Fruit fly (Drosophila melanogaster): Measurements from ENCODE around the gene CG32801.
A peak's percentile ranks its signal among the peaks of the same experiment; 100 is the strongest.

Gene CG32801

dm6 chrX:1947900-1948374 lies 45.0 kb upstream of the CG32801 start:
- TF ChIP-seq dl (GFP tag; optimal IDR thresholded peaks at IDR 0.05; ENCODE audit: insufficient read depth in 1 of 2, partially characterized antibody in 2 of 2) (peak; percentile 84 to 92), Vsx2 (GFP tag; optimal IDR thresholded peaks at IDR 0.05; ENCODE audit: partially characterized antibody) (no peak), woc (GFP tag; optimal IDR thresholded peaks at IDR 0.05) (peak; percentile 45), sage (GFP tag; optimal IDR thresholded peaks at IDR 0.05) (no peak), psq (GFP tag; optimal IDR thresholded peaks at IDR 0.05) (peak; percentile 75), Sp1 (GFP tag; optimal IDR thresholded peaks at IDR 0.05) (no peak), Jra (GFP tag; optimal IDR thresholded peaks at IDR 0.05) (no peak), Dif (GFP tag; optimal IDR thresholded peaks at IDR 0.05; ENCODE audit: partially characterized antibody) (peak; percentile 84)

dm6 chrX:1947178-1947872 lies 44.3 kb upstream of the CG32801 start:
- peak; percentile 92 for TF ChIP-seq tai (GFP tag; optimal IDR thresholded peaks at IDR 0.05)
- peak; percentile 94 for TF ChIP-seq psq (GFP tag; optimal IDR thresholded peaks at IDR 0.05)
- peak; percentile 88 to 99 for TF ChIP-seq foxo (GFP tag; optimal IDR thresholded peaks at IDR 0.05)
- TF ChIP-seq woc (GFP tag; optimal IDR thresholded peaks at IDR 0.05), result peak; percentile 97
- TF ChIP-seq usp (GFP tag; optimal IDR thresholded peaks at IDR 0.05), result no peak
- TF ChIP-seq h (GFP tag; optimal IDR thresholded peaks at IDR 0.05), result peak; percentile 98
- TF ChIP-seq Jra (GFP tag; optimal IDR thresholded peaks at IDR 0.05), result peak; percentile 93
- no peak for TF ChIP-seq N (GFP tag; optimal IDR thresholded peaks at IDR 0.05)
- peak; percentile 26 for TF ChIP-seq Dfd (GFP tag; optimal IDR thresholded peaks at IDR 0.05)
- TF ChIP-seq Dif (GFP tag; optimal IDR thresholded peaks at IDR 0.05; ENCODE audit: partially characterized antibody), result no peak
- peak in 1 of 2 experiments; percentile 21 for TF ChIP-seq dl (GFP tag; optimal IDR thresholded peaks at IDR 0.05; ENCODE audit: insufficient read depth in 1 of 2, partially characterized antibody in 2 of 2)
- TF ChIP-seq ey (GFP tag; optimal IDR thresholded peaks at IDR 0.05), result peak; percentile 99
- no peak for TF ChIP-seq Myc (optimal IDR thresholded peaks at IDR 0.05)
- no peak for TF ChIP-seq Hr78 (GFP tag; optimal IDR thresholded peaks at IDR 0.05)
- TF ChIP-seq br (GFP tag; optimal IDR thresholded peaks at IDR 0.05), result peak; percentile 98
- no peak for TF ChIP-seq pan (optimal IDR thresholded peaks at IDR 0.05)
- TF ChIP-seq rgr (GFP tag; optimal IDR thresholded peaks at IDR 0.05), result peak; percentile 98
- no peak for TF ChIP-seq Vsx2 (GFP tag; optimal IDR thresholded peaks at IDR 0.05; ENCODE audit: partially characterized antibody)
- TF ChIP-seq Hr83 (GFP tag; optimal IDR thresholded peaks at IDR 0.05; ENCODE audit: poor library complexity, severe bottlenecking), result peak; percentile 78
- TF ChIP-seq dsf (GFP tag; optimal IDR thresholded peaks at IDR 0.05; ENCODE audit: borderline replicate concordance), result peak; percentile 90
- TF ChIP-seq sv (GFP tag; optimal IDR thresholded peaks at IDR 0.05), result peak; percentile 93
- TF ChIP-seq jim (GFP tag; optimal IDR thresholded peaks at IDR 0.05), result peak; percentile 25
- peak; percentile 94 for TF ChIP-seq CG32264 (GFP tag; optimal IDR thresholded peaks at IDR 0.05)
- peak; percentile 98 for TF ChIP-seq HLH106 (tag; optimal IDR thresholded peaks at IDR 0.05)
- TF ChIP-seq sage (GFP tag; optimal IDR thresholded peaks at IDR 0.05), result peak; percentile 92
- TF ChIP-seq Mio (GFP tag; optimal IDR thresholded peaks at IDR 0.05), result peak; percentile 79
- peak; percentile 88 for TF ChIP-seq Rel (GFP tag; optimal IDR thresholded peaks at IDR 0.05)
- peak; percentile 89 for TF ChIP-seq Rel (tag; optimal IDR thresholded peaks at IDR 0.05)
- TF ChIP-seq lola (GFP tag; optimal IDR thresholded peaks at IDR 0.05), result no peak
- TF ChIP-seq CrebA (GFP tag; optimal IDR thresholded peaks at IDR 0.05; ENCODE audit: borderline replicate concordance), result peak; percentile 66
- TF ChIP-seq GATAd (GFP tag; optimal IDR thresholded peaks at IDR 0.05), result peak; percentile 89
- peak; percentile 97 for TF ChIP-seq OdsH (GFP tag; optimal IDR thresholded peaks at IDR 0.05)
- TF ChIP-seq fru (GFP tag; optimal IDR thresholded peaks at IDR 0.05), result peak; percentile 98
- peak; percentile 95 for TF ChIP-seq CG9705 (GFP tag; optimal IDR thresholded peaks at IDR 0.05)
- peak; percentile 98 for TF ChIP-seq Sp1 (GFP tag; optimal IDR thresholded peaks at IDR 0.05)
- TF ChIP-seq Hnf4 (GFP tag; optimal IDR thresholded peaks at IDR 0.05), result peak; percentile 96
- TF ChIP-seq dmrt93B (GFP tag; optimal IDR thresholded peaks at IDR 0.05), result peak; percentile 96
- no peak for TF ChIP-seq Abd-B (GFP tag; optimal IDR thresholded peaks at IDR 0.05)
- peak; percentile 80 for TF ChIP-seq brk (GFP tag; optimal IDR thresholded peaks at IDR 0.05)

Data from whole organism, wandering third instar larva.